Fruit fly (Drosophila melanogaster) whole organism, embryonic: ENCODE measurements around the gene CG10063.

Source experiments
- BEAF-32 ChIP-seq: fragments of 200-800 bp; sonication (Bioruptor generic); optimal IDR thresholded peaks from 3 replicates; lab custom pipeline; 2017; ENCODE audit warnings: missing biosample characterization, missing genetic modification characterization, mild to moderate bottlenecking, moderate library complexity, missing genetic modification reagents
- Bteb2 ChIP-seq: fragments of 200-800 bp; sonication (Bioruptor generic); optimal IDR thresholded peaks from 2 replicates; lab custom pipeline; 2016; ENCODE audit warnings: missing biosample characterization, missing genetic modification characterization
- CG10654 ChIP-seq: fragments of 200-800 bp; sonication (Bioruptor generic); optimal IDR thresholded peaks from 2 replicates; lab custom pipeline; 2016; ENCODE audit warnings: missing biosample characterization, missing genetic modification characterization
- CG10979 ChIP-seq: fragments of 200-800 bp; sonication (Bioruptor generic); optimal IDR thresholded peaks from 2 replicates; lab custom pipeline; 2018; ENCODE audit warnings: missing biosample characterization, mild to moderate bottlenecking, missing genetic modification characterization, moderate library complexity
- CG11456 ChIP-seq: fragments of 200-800 bp; sonication (Bioruptor generic); IDR thresholded peaks from 3 replicates; pipeline ENCODE4 v1.3.6; 2022; ENCODE audit warnings: missing biosample characterization, missing genetic modification characterization
- CG12104 ChIP-seq: fragments of 200-800 bp; sonication (Bioruptor generic); optimal IDR thresholded peaks from 3 replicates; lab custom pipeline; 2016; ENCODE audit warnings: missing biosample characterization, missing genetic modification characterization
- CG15269 ChIP-seq: fragments of 200-800 bp; sonication (Bioruptor generic); optimal IDR thresholded peaks from 2 replicates; lab custom pipeline; 2018; ENCODE audit warnings: missing biosample characterization, mild to moderate bottlenecking, missing genetic modification characterization, moderate library complexity
- CG15601 ChIP-seq: fragments of 200-800 bp; sonication (Bioruptor generic); optimal IDR thresholded peaks from 3 replicates; lab custom pipeline; 2019; ENCODE audit warnings: missing biosample characterization, mild to moderate bottlenecking, missing genetic modification characterization, moderate library complexity
- CG17361 ChIP-seq: fragments of 200-800 bp; sonication (Bioruptor generic); IDR thresholded peaks from 3 replicates; pipeline ENCODE4 v1.3.6; 2022; ENCODE audit warnings: missing biosample characterization, missing genetic modification characterization
- CG17568 ChIP-seq: fragments of 200-800 bp; sonication (Bioruptor generic); optimal IDR thresholded peaks from 2 replicates; lab custom pipeline; 2018; ENCODE audit warnings: missing biosample characterization, mild to moderate bottlenecking, missing genetic modification characterization, moderate library complexity
- CG18262 ChIP-seq: fragments of 200-800 bp; optimal IDR thresholded peaks from 3 replicates; lab custom pipeline; 2019; ENCODE audit warnings: missing biosample characterization, mild to moderate bottlenecking, missing genetic modification characterization, moderate library complexity
- CG2120 ChIP-seq: fragments of 200-800 bp; sonication (Bioruptor generic); optimal IDR thresholded peaks from 3 replicates; lab custom pipeline; 2016; ENCODE audit warnings: missing biosample characterization, missing genetic modification characterization
- CG32532 ChIP-seq: fragments of 200-800 bp; sonication (Bioruptor generic); IDR thresholded peaks from 2 replicates; pipeline ENCODE4 v1.3.6; 2022; ENCODE audit warnings: missing biosample characterization, missing genetic modification characterization
- CG34422 ChIP-seq: fragments of 200-800 bp; sonication (Bioruptor generic); IDR thresholded peaks from 3 replicates; pipeline ENCODE4 v1.3.6; 2022; ENCODE audit warnings: missing biosample characterization, missing genetic modification characterization
- CG3995 ChIP-seq: fragments of 200-800 bp; sonication (Bioruptor generic); optimal IDR thresholded peaks from 3 replicates; lab custom pipeline; 2016; ENCODE audit warnings: missing biosample characterization, missing genetic modification characterization
- CG7271 ChIP-seq: fragments of 200-800 bp; sonication (Bioruptor generic); optimal IDR thresholded peaks from 2 replicates; lab custom pipeline; 2018; ENCODE audit warnings: missing biosample characterization, mild to moderate bottlenecking, missing genetic modification characterization, moderate library complexity
- CG7556 ChIP-seq: fragments of 200-800 bp; sonication (Bioruptor generic); optimal IDR thresholded peaks from 2 replicates; lab custom pipeline; 2017; ENCODE audit warnings: missing biosample characterization, mild to moderate bottlenecking, missing genetic modification characterization
- CG9797 ChIP-seq: fragments of 200-800 bp; sonication (Bioruptor generic); optimal IDR thresholded peaks from 3 replicates; lab custom pipeline; 2018; ENCODE audit warnings: missing biosample characterization, mild to moderate bottlenecking, missing genetic modification characterization
- CoRest ChIP-seq: fragments of 200-800 bp; sonication (Bioruptor generic); optimal IDR thresholded peaks from 3 replicates; lab custom pipeline; 2018; ENCODE audit warnings: missing biosample characterization, mild to moderate bottlenecking, missing genetic modification characterization, moderate library complexity
- D ChIP-seq, 2 experiments: fragments of 200-800 bp in 1 of 2; fragments of >200 bp in 1 of 2; sonication (Bioruptor generic) in 1 of 2; optimal IDR thresholded peaks; 2 replicates in 1 of 2; 3 replicates in 1 of 2; lab custom pipeline; 2017; ENCODE audit warnings: mild to moderate bottlenecking in 1 of 2, missing biosample characterization in 1 of 2, missing genetic modification characterization in 1 of 2, missing genetic modification reagents in 1 of 2
- Dp ChIP-seq: fragments of 200-800 bp; sonication (Bioruptor generic); optimal IDR thresholded peaks from 2 replicates; lab custom pipeline; 2018; ENCODE audit warnings: missing biosample characterization, mild to moderate bottlenecking, missing genetic modification characterization, moderate library complexity
- Ets97D ChIP-seq: fragments of 200-800 bp; sonication (Bioruptor generic); optimal IDR thresholded peaks from 3 replicates; lab custom pipeline; 2016; ENCODE audit warnings: missing biosample characterization, missing genetic modification characterization
- H2.0 ChIP-seq: fragments of 200-800 bp; sonication (Bioruptor generic); IDR thresholded peaks from 2 replicates; pipeline ENCODE4 v1.3.6; 2022; ENCODE audit warnings: missing biosample characterization, missing genetic modification characterization
- Hmx ChIP-seq: fragments of 200-800 bp; sonication (Bioruptor generic); optimal IDR thresholded peaks from 2 replicates; lab custom pipeline; 2016; ENCODE audit warnings: missing biosample characterization, missing genetic modification characterization
- Hr3 ChIP-seq: fragments of 200-800 bp; sonication (Bioruptor generic); optimal IDR thresholded peaks from 3 replicates; lab custom pipeline; 2016; ENCODE audit warnings: missing biosample characterization, missing genetic modification characterization
- Hsf ChIP-seq: fragments of 200-800 bp; sonication (Bioruptor generic); optimal IDR thresholded peaks from 3 replicates; lab custom pipeline; 2016; ENCODE audit warnings: missing biosample characterization, missing genetic modification characterization
- Lim3 ChIP-seq: fragments of 200-800 bp; sonication (Bioruptor generic); IDR thresholded peaks from 2 replicates; pipeline ENCODE4 v1.3.6; 2022; ENCODE audit warnings: missing biosample characterization, missing genetic modification characterization
- Nf-YA ChIP-seq: fragments of 200-800 bp; sonication (Bioruptor generic); IDR thresholded peaks from 2 replicates; pipeline ENCODE4 v1.3.6; 2022; ENCODE audit warnings: missing biosample characterization, missing genetic modification characterization
- Nf-YB ChIP-seq: fragments of 200-800 bp; sonication (Bioruptor generic); optimal IDR thresholded peaks from 3 replicates; lab custom pipeline; 2019; ENCODE audit warnings: missing biosample characterization, mild to moderate bottlenecking, missing genetic modification characterization, moderate library complexity
- Sry-β ChIP-seq: fragments of 200-800 bp; sonication (Bioruptor generic); optimal IDR thresholded peaks from 2 replicates; lab custom pipeline; 2018; ENCODE audit warnings: missing biosample characterization, mild to moderate bottlenecking, missing genetic modification characterization, moderate library complexity
- Usf ChIP-seq: fragments of 200-800 bp; sonication (Bioruptor generic); optimal IDR thresholded peaks from 2 replicates; lab custom pipeline; 2017; ENCODE audit warnings: missing genotype, missing biosample characterization, missing genetic modification characterization
- ase ChIP-seq: fragments of 200-800 bp; sonication (Bioruptor generic); IDR thresholded peaks from 3 replicates; pipeline ENCODE4 v1.3.6; 2022; ENCODE audit warnings: missing biosample characterization, missing genetic modification characterization
- bcd ChIP-seq: fragments of 200-800 bp; sonication (Bioruptor generic); optimal IDR thresholded peaks from 2 replicates; lab custom pipeline; 2017; ENCODE audit warnings: missing biosample characterization, mild to moderate bottlenecking, missing genetic modification characterization
- chinmo ChIP-seq: fragments of 200-800 bp; sonication (Bioruptor generic); IDR thresholded peaks from 4 replicates; pipeline ENCODE4 v1.3.6; 2022; ENCODE audit warnings: missing biosample characterization, missing genetic modification characterization; ENCODE audit not compliant: partially characterized antibody
- chn ChIP-seq: fragments of 200-800 bp; sonication (Bioruptor generic); optimal IDR thresholded peaks from 2 replicates; lab custom pipeline; 2016; ENCODE audit warnings: missing biosample characterization, missing genetic modification characterization
- dmrt11E ChIP-seq: fragments of 200-800 bp; sonication (Bioruptor generic); optimal IDR thresholded peaks from 3 replicates; lab custom pipeline; 2018; ENCODE audit warnings: missing biosample characterization, mild to moderate bottlenecking, missing genetic modification characterization, moderate library complexity
- her ChIP-seq: fragments of 200-800 bp; sonication (Bioruptor generic); optimal IDR thresholded peaks from 2 replicates; lab custom pipeline; 2016; ENCODE audit warnings: missing biosample characterization, missing genetic modification characterization
- ind ChIP-seq: fragments of 200-800 bp; sonication (Bioruptor generic); optimal IDR thresholded peaks from 3 replicates; lab custom pipeline; 2016; ENCODE audit warnings: missing biosample characterization, missing genetic modification characterization
- nmo ChIP-seq: fragments of 200-800 bp; sonication (Bioruptor generic); optimal IDR thresholded peaks from 2 replicates; lab custom pipeline; 2018; ENCODE audit warnings: missing biosample characterization, mild to moderate bottlenecking, missing genetic modification characterization, moderate library complexity
- prd ChIP-seq, 3 experiments: fragments of >200 bp in 2 of 3; fragments of 200-800 bp in 1 of 3; sonication (Bioruptor generic) in 1 of 3; optimal IDR thresholded peaks in 2 of 3; IDR thresholded peaks in 1 of 3; 2 replicates in 2 of 3; 3 replicates in 1 of 3; pipeline versions ENCODE4 v1.3.6 to Lab custom; 2017 to 2022; ENCODE audit warnings: missing biosample characterization in 1 of 3, missing genetic modification characterization in 1 of 3
- pzg ChIP-seq: fragments of 200-800 bp; sonication (Bioruptor generic); optimal IDR thresholded peaks from 3 replicates; lab custom pipeline; 2018; ENCODE audit warnings: missing biosample characterization, mild to moderate bottlenecking, missing genetic modification characterization, moderate library complexity
- sob ChIP-seq: fragments of 200-800 bp; sonication (Bioruptor generic); IDR thresholded peaks from 2 replicates; pipeline ENCODE4 v1.3.6; 2022; ENCODE audit warnings: missing biosample characterization, missing genetic modification characterization
- twi ChIP-seq: fragments of 200-800 bp; optimal IDR thresholded peaks from 2 replicates; lab custom pipeline; 2019; ENCODE audit warnings: missing biosample characterization, mild to moderate bottlenecking, missing genetic modification characterization, moderate library complexity
- unpg ChIP-seq: fragments of 200-800 bp; sonication (Bioruptor generic); optimal IDR thresholded peaks from 3 replicates; lab custom pipeline; 2018; ENCODE audit warnings: missing biosample characterization, mild to moderate bottlenecking, missing genetic modification characterization, moderate library complexity
- wek ChIP-seq: fragments of 200-800 bp; sonication (Bioruptor generic); optimal IDR thresholded peaks from 3 replicates; lab custom pipeline; 2018; ENCODE audit warnings: missing biosample characterization, mild to moderate bottlenecking, missing genetic modification characterization, moderate library complexity
- zfh1 ChIP-seq: fragments of 200-800 bp; sonication (Bioruptor generic); IDR thresholded peaks from 3 replicates; pipeline ENCODE4 v1.3.6; 2022; ENCODE audit warnings: missing biosample characterization, missing genetic modification characterization
- zfh2 ChIP-seq: fragments of 200-800 bp; sonication (Bioruptor generic); optimal IDR thresholded peaks from 2 replicates; lab custom pipeline; 2016; ENCODE audit warnings: missing biosample characterization, missing genetic modification characterization

Gene CG10063

DNA sequence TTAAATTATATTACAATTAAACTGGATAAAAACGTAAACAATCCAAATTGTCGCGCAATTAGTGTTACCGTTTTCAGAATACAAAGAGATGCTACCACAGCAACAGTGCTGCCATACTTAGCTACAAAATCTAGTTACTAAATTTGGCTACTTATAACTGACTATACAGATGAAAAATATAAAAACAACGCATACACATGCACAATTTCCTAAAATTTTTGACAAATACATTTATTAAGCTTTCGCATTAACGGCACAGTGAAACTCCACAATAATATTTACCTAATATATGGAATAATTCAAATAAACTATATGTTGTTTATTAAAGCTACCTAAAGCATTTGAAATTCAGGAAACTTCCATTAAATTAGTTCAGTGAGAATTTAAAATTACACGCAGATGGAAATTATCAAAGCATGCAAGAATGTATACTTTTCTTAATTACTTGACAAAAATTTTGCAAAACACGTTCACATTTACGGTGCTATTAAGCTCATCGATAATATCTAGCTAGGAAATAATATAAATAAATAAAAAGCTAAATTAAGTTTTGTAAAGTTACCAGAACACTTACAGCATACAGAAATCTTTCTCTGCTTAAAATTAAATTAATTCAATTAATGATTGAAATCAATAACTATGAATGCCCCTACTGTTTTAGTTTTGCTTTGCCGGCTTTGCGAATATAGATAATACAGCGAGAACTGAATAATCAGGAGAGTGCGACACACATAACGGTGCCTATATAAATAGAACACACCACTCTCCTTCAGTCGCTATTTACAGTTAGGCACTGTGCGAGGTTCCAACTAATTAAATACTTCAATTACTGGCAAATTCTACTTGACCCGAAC is 3.1 kb downstream of the CG10063 start, which contains the start of the genes Mis12 and CG9953 (continued):
- TF ChIP-seq CG17361 (GFP tag; lab: Robert Waterston, UW) (peak; percentile 75), wek (GFP tag; lab: Kevin White, UChicago) (peak; percentile 72), CG2120 (peak; percentile 36), ase (GFP tag; lab: Robert Waterston, UW) (peak; percentile 48; the same call in 1 of the 3 replicates), pzg (peak; percentile 26), sob (GFP tag; lab: Robert Waterston, UW) (no peak), Hr3 (peak; percentile 51), CG15269 (tag; lab: Kevin White, UChicago) (peak; percentile 58), her (GFP tag; lab: Kevin White, UChicago) (no peak), twi (tag; lab: Kevin White, UChicago) (peak; percentile 42), chinmo (GFP tag; lab: Robert Waterston, UW) (no peak), Bteb2 (GFP tag; lab: Kevin White, UChicago) (peak; percentile 10), CG10654 (peak; percentile 12), Ets97D (GFP tag; lab: Kevin White, UChicago) (no peak), Hmx (GFP tag; lab: Kevin White, UChicago) (peak; percentile 7), bcd (GFP tag; lab: Kevin White, UChicago) (peak; percentile 39), Lim3 (GFP tag; lab: Robert Waterston, UW) (no peak), Sry-β (GFP tag; lab: Kevin White, UChicago) (peak; percentile 94), Hsf (GFP tag; lab: Kevin White, UChicago) (peak; percentile 39), chn (GFP tag; lab: Kevin White, UChicago) (peak; percentile 11), prd (optimal IDR thresholded peaks at IDR 0.05; lab: Kevin White, UChicago) (no peak), prd (GFP tag; IDR thresholded peaks at IDR 0.05; lab: Robert Waterston, UW) (peak; percentile 38; the same call in 2 of the 3 replicates), CG7271 (tag; lab: Kevin White, UChicago) (no peak), CG9797 (GFP tag; lab: Kevin White, UChicago) (peak; percentile 15), zfh2 (GFP tag; lab: Kevin White, UChicago) (peak; percentile 14), H2.0 (GFP tag; lab: Robert Waterston, UW) (peak; percentile 21), CG17568 (GFP tag; lab: Kevin White, UChicago) (no peak), CG3995 (GFP tag; lab: Kevin White, UChicago) (no peak), unpg (GFP tag; lab: Kevin White, UChicago) (peak; percentile 24), CoRest (tag; lab: Kevin White, UChicago) (peak; percentile 75), CG34422 (GFP tag; lab: Robert Waterston, UW) (0 out of 3 replicates have a peak, but pooled peaks have one; percentile 30), CG7556 (GFP tag; lab: Kevin White, UChicago) (peak; percentile 47), CG12104 (peak; percentile 26), dmrt11E (tag; lab: Kevin White, UChicago) (peak; percentile 38), zfh1 (GFP tag; lab: Robert Waterston, UW) (peak; percentile 23; the same call in 1 of the 3 replicates), BEAF-32 (GFP tag; lab: Kevin White, UChicago) (peak; percentile 19), CG32532 (GFP tag; lab: Robert Waterston, UW) (peak; percentile 69), CG15601 (tag; lab: Kevin White, UChicago) (no peak), CG11456 (GFP tag; lab: Robert Waterston, UW) (0 out of 3 replicates have a peak, but pooled peaks have one; percentile 7), Nf-YB (GFP tag; lab: Kevin White, UChicago) (peak; percentile 6), CG18262 (tag; lab: Kevin White, UChicago) (peak; percentile 57), D (optimal IDR thresholded peaks at IDR 0.05; lab: Kevin White, UChicago) (no peak), D (GFP tag; optimal IDR thresholded peaks at IDR 0.05; lab: Kevin White, UChicago) (peak; percentile 30), nmo (GFP tag; lab: Kevin White, UChicago) (peak; percentile 68), Dp (GFP tag; lab: Kevin White, UChicago) (peak; percentile 68), Usf (GFP tag; lab: Kevin White, UChicago) (peak; percentile 20), Nf-YA (no peak), CG10979 (tag; lab: Kevin White, UChicago) (peak; percentile 15), ind (peak; percentile 3)
